Worm (Caenorhabditis elegans) whole organism, L1 larva: ENCODE results near the gene ZC443.7.

Experiments used
- elt-2 ChIP-seq: sonication (generic microtip); optimal IDR thresholded peaks from 2 replicates; lab custom pipeline; 2016; ENCODE audit warnings: missing genetic modification characterization, mild to moderate bottlenecking, inconsistent platforms, missing compliant biosample characterization, missing genetic modification reagents
- hpl-2 ChIP-seq: fragments of 150-350 bp; optimal IDR thresholded peaks from 2 replicates; lab custom pipeline; 2014; ENCODE audit warnings: missing biosample characterization, missing genetic modification reagents, missing genetic modification characterization
- rnt-1 ChIP-seq: sonication (generic microtip); optimal IDR thresholded peaks from 2 replicates; lab custom pipeline; 2016; ENCODE audit warnings: mild to moderate bottlenecking, missing genetic modification characterization, moderate library complexity, missing compliant biosample characterization
- tbx-2 ChIP-seq: sonication (generic microtip); optimal IDR thresholded peaks from 2 replicates; lab custom pipeline; 2016; ENCODE audit warnings: missing genetic modification characterization, missing compliant biosample characterization
- xbp-1 ChIP-seq: sonication (generic microtip); optimal IDR thresholded peaks from 2 replicates; lab custom pipeline; 2016; ENCODE audit warnings: missing genetic modification characterization, missing compliant biosample characterization

DNA sequence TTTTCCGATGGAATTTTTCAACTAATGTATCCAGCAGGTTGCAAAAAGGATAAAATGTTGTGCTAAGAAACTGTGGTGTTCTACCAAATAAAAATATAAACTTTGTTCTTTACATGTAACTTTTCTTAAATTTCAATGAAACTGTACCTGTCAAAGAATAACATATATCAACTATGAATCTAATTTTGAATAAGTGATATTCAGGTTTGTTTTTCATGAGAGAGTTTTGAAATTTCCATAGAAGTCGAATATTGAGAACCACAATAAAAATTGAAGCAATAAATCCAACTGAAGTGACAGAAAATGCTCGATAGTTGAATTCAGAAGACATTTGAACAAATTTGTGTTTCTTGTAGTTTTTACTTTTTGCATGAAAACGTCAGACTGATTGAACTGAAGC lies 16.1 kb upstream of the ZC443.7 start, which contains the start of gene srbc-43:
- TF ChIP-seq hpl-2 = no peak
- no peak for TF ChIP-seq xbp-1 (tag; lab: Kevin White, UChicago)
- TF ChIP-seq rnt-1 (tag; lab: Kevin White, UChicago) = no peak
- TF ChIP-seq tbx-2 (tag; lab: Kevin White, UChicago) = no peak
- TF ChIP-seq elt-2 (tag; lab: Kevin White, UChicago) = peak; percentile 7
